Fruit fly (Drosophila melanogaster) whole organism, embryonic: ENCODE measurements around the gene CG4957.

Experiments
- Adf1 ChIP-seq: fragments of 200-800 bp; sonication (Bioruptor generic); IDR thresholded peaks from 2 replicates; pipeline ENCODE4 v1.3.6; 2022; ENCODE audit warnings: missing biosample characterization, missing genetic modification characterization
- Aef1 ChIP-seq: fragments of 200-800 bp; sonication (Bioruptor generic); IDR thresholded peaks from 3 replicates; pipeline ENCODE4 v1.3.6; 2022; ENCODE audit warnings: missing biosample characterization, missing genetic modification characterization
- Antp ChIP-seq: fragments of 200-800 bp; sonication (Bioruptor generic); optimal IDR thresholded peaks from 3 replicates; lab custom pipeline; 2016; ENCODE audit warnings: missing biosample characterization, missing genetic modification characterization
- Blimp-1 ChIP-seq: fragments of 200-800 bp; sonication (Bioruptor generic); optimal IDR thresholded peaks from 3 replicates; lab custom pipeline; 2018; ENCODE audit warnings: missing biosample characterization, missing genetic modification characterization, mild to moderate bottlenecking, moderate library complexity, missing genetic modification reagents
- C15 ChIP-seq: fragments of 200-800 bp; sonication (Bioruptor generic); IDR thresholded peaks from 3 replicates; pipeline ENCODE4 v1.3.6; 2022; ENCODE audit warnings: missing biosample characterization, missing genetic modification characterization
- CG10321 ChIP-seq: fragments of 200-800 bp; sonication (Bioruptor generic); IDR thresholded peaks from 2 replicates; pipeline ENCODE4 v1.3.6; 2022; ENCODE audit warnings: missing biosample characterization, missing genetic modification characterization
- CG13287 ChIP-seq: fragments of 200-800 bp; sonication (Bioruptor generic); IDR thresholded peaks from 2 replicates; pipeline ENCODE4 v1.3.6; 2022; ENCODE audit warnings: missing biosample characterization, missing genetic modification characterization; ENCODE audit not compliant: partially characterized antibody
- CG13624 ChIP-seq: fragments of 200-800 bp; sonication (Bioruptor generic); optimal IDR thresholded peaks from 2 replicates; lab custom pipeline; 2016; ENCODE audit warnings: missing biosample characterization, missing genetic modification characterization
- CG16863 ChIP-seq: fragments of 200-800 bp; sonication (Bioruptor generic); optimal IDR thresholded peaks from 3 replicates; lab custom pipeline; 2016; ENCODE audit warnings: missing biosample characterization, missing genetic modification characterization
- CG17359 ChIP-seq: fragments of 200-800 bp; sonication (Bioruptor generic); optimal IDR thresholded peaks from 3 replicates; lab custom pipeline; 2018; ENCODE audit warnings: missing biosample characterization, mild to moderate bottlenecking, missing genetic modification characterization, moderate library complexity
- CG17802 ChIP-seq: fragments of 200-800 bp; sonication (Bioruptor generic); optimal IDR thresholded peaks from 2 replicates; lab custom pipeline; 2018; ENCODE audit warnings: missing biosample characterization, mild to moderate bottlenecking, missing genetic modification characterization, moderate library complexity
- CG2712 ChIP-seq: fragments of 200-800 bp; optimal IDR thresholded peaks from 3 replicates; lab custom pipeline; 2019; ENCODE audit warnings: missing biosample characterization, mild to moderate bottlenecking, missing genetic modification characterization, moderate library complexity
- CG30020 ChIP-seq: fragments of 200-800 bp; optimal IDR thresholded peaks from 2 replicates; lab custom pipeline; 2019; ENCODE audit warnings: missing biosample characterization, mild to moderate bottlenecking, missing genetic modification characterization, moderate library complexity
- CG30431 ChIP-seq: fragments of 200-800 bp; sonication (Bioruptor generic); optimal IDR thresholded peaks from 2 replicates; lab custom pipeline; 2017; ENCODE audit warnings: missing biosample characterization, missing genetic modification characterization
- CG3281 ChIP-seq: fragments of 200-800 bp; sonication (Bioruptor generic); optimal IDR thresholded peaks from 3 replicates; lab custom pipeline; 2017; ENCODE audit warnings: missing biosample characterization, mild to moderate bottlenecking, missing genetic modification characterization
- CG34224 ChIP-seq: fragments of 200-800 bp; sonication (Bioruptor generic); IDR thresholded peaks from 3 replicates; pipeline ENCODE4 v1.3.6; 2022; ENCODE audit warnings: missing biosample characterization, missing genetic modification characterization; ENCODE audit not compliant: partially characterized antibody
- CG3838 ChIP-seq: fragments of 200-800 bp; sonication (Bioruptor generic); optimal IDR thresholded peaks from 3 replicates; lab custom pipeline; 2016; ENCODE audit warnings: missing biosample characterization, missing genetic modification characterization
- CG8765 ChIP-seq: fragments of 200-800 bp; sonication (Bioruptor generic); IDR thresholded peaks from 2 replicates; pipeline ENCODE4 v1.3.6; 2022; ENCODE audit warnings: missing biosample characterization, missing genetic modification characterization
- D19A ChIP-seq: fragments of 200-800 bp; optimal IDR thresholded peaks from 3 replicates; lab custom pipeline; 2019; ENCODE audit warnings: missing biosample characterization, mild to moderate bottlenecking, missing genetic modification characterization, moderate library complexity
- Dip2 ChIP-seq: fragments of 200-800 bp; sonication (Bioruptor generic); IDR thresholded peaks from 2 replicates; pipeline ENCODE4 v1.3.6; 2022; ENCODE audit warnings: missing biosample characterization, missing genetic modification characterization
- Dip3 ChIP-seq: fragments of 200-800 bp; sonication (Bioruptor generic); optimal IDR thresholded peaks from 3 replicates; lab custom pipeline; 2016; ENCODE audit warnings: missing biosample characterization, missing genetic modification characterization
- Eip74EF ChIP-seq, 2 experiments: fragments of 200-800 bp in 1 of 2; fragments of >200 bp in 1 of 2; sonication (Bioruptor generic) in 1 of 2; optimal IDR thresholded peaks; 2 replicates each; lab custom pipeline; 2017 to 2019; ENCODE audit warnings: missing biosample characterization in 2 of 2, missing genetic modification characterization in 2 of 2, mild to moderate bottlenecking in 1 of 2, moderate library complexity in 1 of 2
- Hand ChIP-seq: fragments of 200-800 bp; sonication (Bioruptor generic); optimal IDR thresholded peaks from 2 replicates; lab custom pipeline; 2017; ENCODE audit warnings: mild to moderate bottlenecking, missing biosample characterization, missing genetic modification reagents, missing genetic modification characterization
- HmgZ ChIP-seq: fragments of 200-800 bp; sonication (Bioruptor generic); optimal IDR thresholded peaks from 2 replicates; lab custom pipeline; 2018; ENCODE audit warnings: missing biosample characterization, mild to moderate bottlenecking, missing genetic modification characterization
- Hr78 ChIP-seq, 2 experiments: fragments of 200-800 bp in 1 of 2; fragments of >200 bp in 1 of 2; sonication (Bioruptor generic) in 1 of 2; optimal IDR thresholded peaks; 2 replicates each; lab custom pipeline; 2017 to 2019; ENCODE audit warnings: missing biosample characterization in 2 of 2, missing genetic modification characterization in 2 of 2, mild to moderate bottlenecking in 1 of 2, moderate library complexity in 1 of 2
- Myb ChIP-seq: fragments of 200-800 bp; sonication (Bioruptor generic); optimal IDR thresholded peaks from 2 replicates; lab custom pipeline; 2016; ENCODE audit warnings: missing biosample characterization, missing genetic modification characterization
- Neu2 ChIP-seq: fragments of 200-800 bp; sonication (Bioruptor generic); optimal IDR thresholded peaks from 3 replicates; lab custom pipeline; 2016; ENCODE audit warnings: missing biosample characterization, missing genetic modification characterization, borderline replicate concordance
- Nf-YA ChIP-seq: fragments of 200-800 bp; sonication (Bioruptor generic); IDR thresholded peaks from 2 replicates; pipeline ENCODE4 v1.3.6; 2022; ENCODE audit warnings: missing biosample characterization, missing genetic modification characterization
- Opbp ChIP-seq: fragments of 200-800 bp; sonication (Bioruptor generic); IDR thresholded peaks from 3 replicates; pipeline ENCODE4 v1.3.6; 2022; ENCODE audit warnings: missing biosample characterization, missing genetic modification characterization; ENCODE audit not compliant: partially characterized antibody
- Optix ChIP-seq: fragments of 200-800 bp; sonication (Bioruptor generic); IDR thresholded peaks from 3 replicates; pipeline ENCODE4 v1.3.6; 2022; ENCODE audit warnings: missing biosample characterization, missing genetic modification characterization
- Rx ChIP-seq: fragments of 200-800 bp; sonication (Bioruptor generic); IDR thresholded peaks from 2 replicates; pipeline ENCODE4 v1.3.6; 2022; ENCODE audit warnings: missing biosample characterization, missing genetic modification characterization
- TFAM ChIP-seq: fragments of 200-800 bp; sonication (Bioruptor generic); optimal IDR thresholded peaks from 2 replicates; lab custom pipeline; 2017; ENCODE audit warnings: missing biosample characterization, missing genetic modification characterization, inconsistent platforms
- bcd ChIP-seq: fragments of 200-800 bp; sonication (Bioruptor generic); optimal IDR thresholded peaks from 2 replicates; lab custom pipeline; 2017; ENCODE audit warnings: missing biosample characterization, mild to moderate bottlenecking, missing genetic modification characterization
- cwo ChIP-seq: fragments of 200-800 bp; sonication (Bioruptor generic); optimal IDR thresholded peaks from 3 replicates; lab custom pipeline; 2017; ENCODE audit warnings: missing biosample characterization, missing genetic modification characterization, mild to moderate bottlenecking, moderate library complexity, missing genetic modification reagents
- da ChIP-seq: fragments of 200-800 bp; sonication (Bioruptor generic); optimal IDR thresholded peaks from 2 replicates; lab custom pipeline; 2016; ENCODE audit warnings: missing biosample characterization, missing genetic modification characterization
- dmrt99B ChIP-seq: fragments of 200-800 bp; sonication (Bioruptor generic); optimal IDR thresholded peaks from 2 replicates; lab custom pipeline; 2018; ENCODE audit warnings: missing biosample characterization, mild to moderate bottlenecking, missing genetic modification characterization, moderate library complexity
- ems ChIP-seq: fragments of 200-800 bp; sonication (Bioruptor generic); optimal IDR thresholded peaks from 3 replicates; lab custom pipeline; 2016; ENCODE audit warnings: missing biosample characterization, missing genetic modification characterization
- eyg ChIP-seq: fragments of 200-800 bp; sonication (Bioruptor generic); optimal IDR thresholded peaks from 3 replicates; lab custom pipeline; 2016; ENCODE audit warnings: missing biosample characterization, missing genetic modification characterization
- gt ChIP-seq: fragments of 200-800 bp; sonication (Bioruptor generic); IDR thresholded peaks from 2 replicates; pipeline ENCODE4 v1.3.6; 2022; ENCODE audit warnings: missing biosample characterization, missing genetic modification characterization
- ind ChIP-seq: fragments of 200-800 bp; sonication (Bioruptor generic); optimal IDR thresholded peaks from 3 replicates; lab custom pipeline; 2016; ENCODE audit warnings: missing biosample characterization, missing genetic modification characterization
- jumu ChIP-seq: fragments of 200-800 bp; sonication (Bioruptor generic); optimal IDR thresholded peaks from 3 replicates; lab custom pipeline; 2016; ENCODE audit warnings: missing biosample characterization, missing genetic modification characterization
- klu ChIP-seq: fragments of 200-800 bp; sonication (Bioruptor generic); IDR thresholded peaks from 2 replicates; pipeline ENCODE4 v1.3.6; 2022; ENCODE audit warnings: missing biosample characterization, missing genetic modification characterization
- kni ChIP-seq: fragments of 200-800 bp; sonication (Bioruptor generic); optimal IDR thresholded peaks from 3 replicates; lab custom pipeline; 2017; ENCODE audit warnings: mild to moderate bottlenecking, missing biosample characterization, missing genetic modification reagents, missing genetic modification characterization
- lbe ChIP-seq: fragments of 200-800 bp; sonication (Bioruptor generic); optimal IDR thresholded peaks from 2 replicates; lab custom pipeline; 2016; ENCODE audit warnings: missing biosample characterization, mild to moderate bottlenecking, missing genetic modification characterization
- pho ChIP-seq: fragments of 200-800 bp; sonication (Bioruptor generic); optimal IDR thresholded peaks from 2 replicates; lab custom pipeline; 2016; ENCODE audit warnings: missing biosample characterization, missing genetic modification characterization
- pnt ChIP-seq: fragments of 200-800 bp; sonication (Bioruptor generic); optimal IDR thresholded peaks from 3 replicates; lab custom pipeline; 2016; ENCODE audit warnings: missing biosample characterization, missing genetic modification characterization
- row ChIP-seq: fragments of 200-800 bp; sonication (Bioruptor generic); IDR thresholded peaks from 3 replicates; pipeline ENCODE4 v1.3.6; 2022; ENCODE audit warnings: missing biosample characterization, missing genetic modification characterization
- sima ChIP-seq: fragments of 200-800 bp; sonication (Bioruptor generic); optimal IDR thresholded peaks from 2 replicates; lab custom pipeline; 2016; ENCODE audit warnings: missing biosample characterization, missing genetic modification characterization
- sna ChIP-seq: fragments of 200-800 bp; sonication (Bioruptor generic); IDR thresholded peaks from 2 replicates; pipeline ENCODE4 v1.3.6; 2022; ENCODE audit warnings: missing biosample characterization, missing genetic modification characterization; ENCODE audit not compliant: partially characterized antibody
- sr ChIP-seq: fragments of 200-800 bp; sonication (Bioruptor generic); IDR thresholded peaks from 3 replicates; pipeline ENCODE4 v1.3.6; 2022; ENCODE audit warnings: missing biosample characterization, missing genetic modification characterization
- trem ChIP-seq: fragments of 200-800 bp; optimal IDR thresholded peaks from 3 replicates; lab custom pipeline; 2019; ENCODE audit warnings: missing biosample characterization, mild to moderate bottlenecking, missing genetic modification characterization, moderate library complexity

The CG4957 gene

DNA sequence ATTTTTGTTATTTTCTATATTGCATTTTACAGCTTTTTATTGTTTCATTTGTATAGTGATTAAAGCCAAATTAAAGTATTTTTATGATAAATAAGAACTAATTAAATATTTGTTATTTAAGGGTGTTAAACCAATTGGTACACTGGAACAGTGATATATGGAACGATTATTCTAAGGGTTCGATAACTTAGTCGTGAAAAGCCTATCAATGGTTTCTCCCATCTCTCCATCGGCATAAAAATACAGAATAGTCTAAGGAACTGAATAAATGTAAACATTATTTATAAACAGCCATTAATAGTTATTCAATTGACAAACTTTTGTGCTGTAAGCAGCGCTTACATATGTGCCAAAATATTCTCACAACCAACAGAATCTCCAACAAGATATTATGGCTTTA, 3.5 kb upstream of the CG4957 start, which contains the start of gene Mob3 (continued):
- 0 out of 3 replicates have a peak, but pooled peaks have one; percentile 54 for TF ChIP-seq CG34224 (GFP tag; lab: Robert Waterston, UW)
- no peak for TF ChIP-seq eyg
- TF ChIP-seq Aef1 (GFP tag; lab: Robert Waterston, UW) = no peak
- no peak for TF ChIP-seq ems (GFP tag; lab: Kevin White, UChicago)
- TF ChIP-seq trem (tag; lab: Kevin White, UChicago) = peak; percentile 23
- no peak for TF ChIP-seq CG17802 (tag; lab: Kevin White, UChicago)
- no peak for TF ChIP-seq Dip2 (GFP tag; lab: Robert Waterston, UW)
- no peak for TF ChIP-seq kni
- no peak for TF ChIP-seq Dip3 (GFP tag; lab: Kevin White, UChicago)
- TF ChIP-seq sr (GFP tag; lab: Robert Waterston, UW) = no peak
- peak; percentile 55; the same call in 1 of the 3 replicates for TF ChIP-seq Opbp (GFP tag; lab: Robert Waterston, UW)
- no peak for TF ChIP-seq sima (GFP tag; lab: Kevin White, UChicago)
- no peak for TF ChIP-seq klu
- no peak for TF ChIP-seq CG8765 (GFP tag; lab: Robert Waterston, UW)
- no peak for TF ChIP-seq bcd
- TF ChIP-seq ind = no peak
- TF ChIP-seq Nf-YA (GFP tag; lab: Robert Waterston, UW) = no peak
- TF ChIP-seq C15 (GFP tag; lab: Robert Waterston, UW) = no peak
- no peak for TF ChIP-seq pnt (GFP tag; lab: Kevin White, UChicago)
- no peak for TF ChIP-seq HmgZ (tag; lab: Kevin White, UChicago)
- TF ChIP-seq Hand (GFP tag; lab: Kevin White, UChicago) = no peak
- TF ChIP-seq jumu = no peak
- TF ChIP-seq CG2712 = peak; percentile 22
- peak; percentile 65 for TF ChIP-seq CG13287
- TF ChIP-seq CG10321 (GFP tag; lab: Robert Waterston, UW) = no peak
- TF ChIP-seq Blimp-1 (GFP tag; lab: Kevin White, UChicago) = no peak
- no peak for TF ChIP-seq gt (GFP tag; lab: Robert Waterston, UW)
- TF ChIP-seq lbe (GFP tag; lab: Kevin White, UChicago) = peak; percentile 51
- no peak for TF ChIP-seq CG3281
- no peak for TF ChIP-seq Hr78 (GFP tag; optimal IDR thresholded peaks at IDR 0.05; lab: Kevin White, UChicago)
- no peak for TF ChIP-seq TFAM (GFP tag; lab: Kevin White, UChicago)
- no peak for TF ChIP-seq Rx (GFP tag; lab: Robert Waterston, UW)
- peak; percentile 42; the same call in 1 of the 3 replicates for TF ChIP-seq row (GFP tag; lab: Robert Waterston, UW)
- no peak for TF ChIP-seq pho (GFP tag; lab: Kevin White, UChicago)
- TF ChIP-seq cwo (GFP tag; lab: Kevin White, UChicago) = no peak
- TF ChIP-seq D19A (tag; lab: Kevin White, UChicago) = no peak
- TF ChIP-seq CG16863 (GFP tag; lab: Kevin White, UChicago) = no peak
- no peak for TF ChIP-seq Neu2 (GFP tag; lab: Kevin White, UChicago)
- no peak for TF ChIP-seq dmrt99B (tag; lab: Kevin White, UChicago)
- TF ChIP-seq Optix = no peak
- no peak for TF ChIP-seq Myb
- no peak for TF ChIP-seq CG13624 (GFP tag; lab: Kevin White, UChicago)
- peak; percentile 94 for TF ChIP-seq CG30020
- TF ChIP-seq Antp (GFP tag; lab: Kevin White, UChicago) = no peak
- TF ChIP-seq sna = 0 out of 2 replicates have a peak, but pooled peaks have one; percentile 24
- TF ChIP-seq CG17359 (tag; lab: Kevin White, UChicago) = no peak
- no peak for TF ChIP-seq CG3838 (GFP tag; lab: Kevin White, UChicago)
- TF ChIP-seq da (GFP tag; lab: Kevin White, UChicago) = no peak
- TF ChIP-seq Adf1 (GFP tag; lab: Robert Waterston, UW) = no peak
- no peak for TF ChIP-seq Eip74EF (GFP tag; optimal IDR thresholded peaks at IDR 0.05; lab: Kevin White, UChicago)
- TF ChIP-seq CG30431 (GFP tag; lab: Kevin White, UChicago) = no peak
